Worm (Caenorhabditis elegans) whole organism, L1 larva: Measurements from ENCODE around the gene Y39H10B.2.

Source experiments
- ceh-8 ChIP-seq: fragments of 200-800 bp; sonication (Bioruptor generic); optimal IDR thresholded peaks from 2 replicates; lab custom pipeline; 2018; ENCODE audit warnings: mild to moderate bottlenecking, missing genetic modification characterization, moderate library complexity, missing compliant biosample characterization
- ceh-82 ChIP-seq, 3 experiments: fragments of 150-350 bp in 1 of 3; sonication (generic microtip) in 2 of 3; optimal IDR thresholded peaks; 2 replicates each; lab custom pipeline; 2014 to 2017; ENCODE audit warnings: missing biosample characterization in 3 of 3, missing genetic modification characterization in 3 of 3
- efl-3 ChIP-seq: fragments of 200-800 bp; sonication (Bioruptor generic); optimal IDR thresholded peaks from 2 replicates; lab custom pipeline; 2018; ENCODE audit warnings: mild to moderate bottlenecking, missing genetic modification characterization, missing compliant biosample characterization
- egl-27 ChIP-seq, 2 experiments: fragments of 150-350 bp in 1 of 2; sonication (generic microtip); optimal IDR thresholded peaks; 3 replicates each; lab custom pipeline; 2017 to 2018; ENCODE audit warnings: missing biosample characterization in 2 of 2, missing genetic modification characterization in 2 of 2, missing genetic modification reagents in 2 of 2
- fos-1 ChIP-seq: fragments of 150-350 bp; optimal IDR thresholded peaks from 2 replicates; lab custom pipeline; 2014; ENCODE audit warnings: missing biosample characterization, missing genetic modification characterization
- lin-14 ChIP-seq: fragments of 200-800 bp; sonication (Bioruptor generic); optimal IDR thresholded peaks from 2 replicates; lab custom pipeline; 2018; ENCODE audit warnings: mild to moderate bottlenecking, missing genetic modification characterization, moderate library complexity, missing compliant biosample characterization
- nhr-20 ChIP-seq: sonication (generic microtip); optimal IDR thresholded peaks from 2 replicates; lab custom pipeline; 2016; ENCODE audit warnings: mild to moderate bottlenecking, missing genetic modification characterization, missing compliant biosample characterization
- zag-1 ChIP-seq: fragments of 150-350 bp; optimal IDR thresholded peaks from 2 replicates; lab custom pipeline; 2014; ENCODE audit warnings: missing biosample characterization, missing genetic modification characterization

ce11 chrV:3639873-3640272, 28.7 kb upstream of the Y39H10B.2 start:
- no peak for TF ChIP-seq ceh-82 (tag; optimal IDR thresholded peaks at IDR 0.05; lab: Kevin White, UChicago)
- no peak for TF ChIP-seq efl-3 (GFP tag; lab: Kevin White, UChicago)
- TF ChIP-seq ceh-8 (GFP tag; lab: Kevin White, UChicago), result no peak
- no peak for TF ChIP-seq fos-1 (tag; lab: Kevin White, UChicago)
- no peak for TF ChIP-seq zag-1 (tag; lab: Kevin White, UChicago)
- TF ChIP-seq nhr-20 (tag; lab: Kevin White, UChicago), result no peak
- no peak for TF ChIP-seq egl-27 (tag; optimal IDR thresholded peaks at IDR 0.05; lab: Kevin White, UChicago)
- no peak for TF ChIP-seq lin-14
